Worm (Caenorhabditis elegans): ENCODE results near the gene rbc-2.
"Not testable (repeated sequence)": the region's sequence is repeated elsewhere in the genome, so short reads cannot be mapped to it uniquely, and the experiment has no call there.

The rbc-2 gene

ce11 chrIII:2571447-2571846 is 43.0 kb upstream of the rbc-2 start, which contains the start of gene Y54F10AR.2:
Gene Y54F10AR.2 (minus strand): TSS chrIII:2571547.
- TF ChIP-seq nhr-23 (tag; optimal IDR thresholded peaks at IDR 0.05), result no peak

ce11 chrIII:2563883-2564282 is 35.4 kb upstream of the rbc-2 start, which contains the start of gene Y54F10AM.11:
Gene Y54F10AM.11 (minus strand): TSS chrIII:2563983.
- not testable (repeated sequence) for TF ChIP-seq fos-1, nhr-129, nhr-12 (tag; optimal IDR thresholded peaks at IDR 0.05)

- TF ChIP-seq elt-1 (tag; optimal IDR thresholded peaks at IDR 0.05), result no peak
Measured at ce11 chrIII:2563033-2563656, 34.7 kb upstream of the rbc-2 start.

- TF ChIP-seq dmd-4 (tag; optimal IDR thresholded peaks at IDR 0.05), result no peak
- TF ChIP-seq unc-55 (GFP tag; optimal IDR thresholded peaks at IDR 0.05), result no peak
- TF ChIP-seq nhr-77 (tag; optimal IDR thresholded peaks at IDR 0.05), result no peak
- TF ChIP-seq unc-62 (GFP tag; optimal IDR thresholded peaks at IDR 0.05), result no peak
- no peak for TF ChIP-seq crh-2 (tag; optimal IDR thresholded peaks at IDR 0.05)
- no peak for TF ChIP-seq nhr-12 (tag; optimal IDR thresholded peaks at IDR 0.05)
- TF ChIP-seq R02D3.7 (tag; optimal IDR thresholded peaks at IDR 0.05), result no peak
- no peak for TF ChIP-seq blmp-1 (tag; optimal IDR thresholded peaks at IDR 0.05; ENCODE audit: insufficient read depth)
- no peak for TF ChIP-seq ZK546.5 (tag; optimal IDR thresholded peaks at IDR 0.05)
- no peak for TF ChIP-seq zag-1 (tag; optimal IDR thresholded peaks at IDR 0.05)
- TF ChIP-seq unc-39 (tag; optimal IDR thresholded peaks at IDR 0.05), result no peak
- TF ChIP-seq elt-1 (tag; optimal IDR thresholded peaks at IDR 0.05), result no peak
- TF ChIP-seq nhr-11 (tag; optimal IDR thresholded peaks at IDR 0.05), result no peak
Measured at ce11 chrIII:2561410-2561809, 32.9 kb upstream of the rbc-2 start, which contains the start of gene nhr-239. Gene nhr-239 (plus strand): TSS chrIII:2561710.

- TF ChIP-seq sem-4 (tag; optimal IDR thresholded peaks at IDR 0.05) (no peak), aly-2 (tag; optimal IDR thresholded peaks at IDR 0.05) (no peak), sma-9 (GFP tag; optimal IDR thresholded peaks at IDR 0.05) (no peak), sma-9 (tag; optimal IDR thresholded peaks at IDR 0.05) (no peak), lin-13 (GFP tag; optimal IDR thresholded peaks at IDR 0.05) (no peak), mab-5 (tag; optimal IDR thresholded peaks at IDR 0.05) (no peak), ztf-1 (GFP tag; conservative IDR thresholded peaks at IDR 0.05) (no peak), skn-1 (tag; optimal IDR thresholded peaks at IDR 0.05) (no peak), unc-39 (tag; optimal IDR thresholded peaks at IDR 0.05) (no peak), ama-1 (optimal IDR thresholded peaks at IDR 0.05) (no peak), peb-1 (tag; optimal IDR thresholded peaks at IDR 0.05) (no peak)
Measured at ce11 chrIII:2560763-2561162, 32.3 kb upstream of the rbc-2 start.

ce11 chrIII:2553579-2553978 is 25.1 kb upstream of the rbc-2 start:
- TF ChIP-seq ztf-1 (GFP tag; conservative IDR thresholded peaks at IDR 0.05) (no peak), blmp-1 (tag; optimal IDR thresholded peaks at IDR 0.05; ENCODE audit: insufficient read depth) (no peak), gmeb-1 (tag; optimal IDR thresholded peaks at IDR 0.05) (no peak), nhr-10 (tag; optimal IDR thresholded peaks at IDR 0.05) (no peak), nhr-237 (tag; optimal IDR thresholded peaks at IDR 0.05) (no peak), alr-1 (tag; optimal IDR thresholded peaks at IDR 0.05) (no peak), ztf-11 (tag; optimal IDR thresholded peaks at IDR 0.05) (no peak), nhr-6 (tag; optimal IDR thresholded peaks at IDR 0.05) (no peak), ama-1 (optimal IDR thresholded peaks at IDR 0.05) (no peak), egl-27 (tag; optimal IDR thresholded peaks at IDR 0.05) (no peak), zag-1 (tag; optimal IDR thresholded peaks at IDR 0.05) (no peak), unc-55 (GFP tag; optimal IDR thresholded peaks at IDR 0.05) (no peak), unc-39 (tag; optimal IDR thresholded peaks at IDR 0.05) (no peak), snpc-4 (tag; optimal IDR thresholded peaks at IDR 0.05) (no peak), sma-3 (GFP tag; optimal IDR thresholded peaks at IDR 0.05) (no peak), skn-1 (tag; optimal IDR thresholded peaks at IDR 0.05) (no peak), mdl-1 (tag; optimal IDR thresholded peaks at IDR 0.05) (no peak)

Measured in whole organism, L2 larva.